Worm (Caenorhabditis elegans) whole organism, L4/young adult: ENCODE data around the gene sup-18.

Experiments
- W03F9.2 ChIP-seq: fragments of 150-350 bp; optimal IDR thresholded peaks from 2 replicates; lab custom pipeline; 2014; ENCODE audit warnings: missing biosample characterization, missing genetic modification characterization
- dao-5 ChIP-seq: sonication (generic microtip); optimal IDR thresholded peaks from 2 replicates; lab custom pipeline; 2016; ENCODE audit warnings: missing genotype, missing genetic modification characterization, moderate library complexity, missing compliant biosample characterization
- him-1 ChIP-seq: sonication (generic microtip); optimal IDR thresholded peaks from 2 replicates; lab custom pipeline; 2016; ENCODE audit warnings: missing genotype, missing genetic modification reagents, missing genetic modification characterization, missing compliant biosample characterization

DNA sequence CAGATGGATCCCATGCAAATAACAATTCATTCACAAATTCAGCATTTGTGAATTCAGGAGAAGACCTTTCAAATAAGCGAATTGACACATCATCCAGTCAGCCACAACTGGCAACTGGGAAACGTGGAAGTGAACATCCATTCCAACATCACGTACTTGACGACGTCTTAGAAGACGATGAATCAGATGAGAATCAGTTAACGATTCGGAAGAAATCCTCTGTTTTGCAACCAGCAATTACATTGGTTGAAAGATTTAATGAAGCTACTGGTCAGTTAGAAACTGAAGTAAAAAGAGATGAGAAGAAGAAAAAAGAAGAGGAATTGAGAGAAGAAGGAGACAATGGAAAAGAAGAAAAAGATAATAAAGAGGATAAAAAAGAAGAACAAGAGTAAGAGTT, 24.7 kb upstream of the sup-18 start:
- TF ChIP-seq him-1 (tag; lab: Kevin White, UChicago) (no peak), dao-5 (no peak), W03F9.2 (tag; lab: Kevin White, UChicago) (no peak)
